Fruit fly (Drosophila melanogaster) whole organism, wandering third instar larva: ENCODE measurements around the gene Hr96.

Experiments
- Abd-B ChIP-seq: fragments of >200 bp; optimal IDR thresholded peaks from 2 replicates; lab custom pipeline; 2017; ENCODE audit warnings: missing biosample characterization, missing genetic modification characterization
- CG32264 ChIP-seq: fragments of 200-800 bp; sonication (Bioruptor generic); optimal IDR thresholded peaks from 2 replicates; lab custom pipeline; 2016; ENCODE audit warnings: missing biosample characterization, missing genetic modification characterization
- CG9705 ChIP-seq: fragments of 200-800 bp; sonication (Bioruptor generic); optimal IDR thresholded peaks from 2 replicates; lab custom pipeline; 2018; ENCODE audit warnings: missing biosample characterization, mild to moderate bottlenecking, missing genetic modification characterization
- CrebA ChIP-seq: fragments of 200-800 bp; sonication (Bioruptor generic); optimal IDR thresholded peaks from 2 replicates; lab custom pipeline; 2016; ENCODE audit warnings: missing biosample characterization, mild to moderate bottlenecking, missing genetic modification characterization, borderline replicate concordance
- Dfd ChIP-seq: fragments of >200 bp; optimal IDR thresholded peaks from 2 replicates; lab custom pipeline; 2017; ENCODE audit warnings: missing biosample characterization, missing genetic modification characterization
- Dif ChIP-seq: fragments of 200-275, 200-300 bp; sonication (Bioruptor generic); optimal IDR thresholded peaks from 2 replicates; lab custom pipeline; 2018; ENCODE audit warnings: missing biosample characterization, missing genetic modification characterization; ENCODE audit not compliant: partially characterized antibody
- GATAd ChIP-seq: sonication (Bioruptor generic); optimal IDR thresholded peaks from 2 replicates; lab custom pipeline; 2016; ENCODE audit warnings: missing biosample characterization, missing genetic modification characterization
- HLH106 ChIP-seq: fragments of 200-800 bp; optimal IDR thresholded peaks from 3 replicates; lab custom pipeline; 2019; ENCODE audit warnings: missing biosample characterization, mild to moderate bottlenecking, missing genetic modification characterization, moderate library complexity
- Hnf4 ChIP-seq: fragments of 200-800 bp; sonication (Bioruptor generic); optimal IDR thresholded peaks from 2 replicates; lab custom pipeline; 2016; ENCODE audit warnings: missing biosample characterization, mild to moderate bottlenecking, missing genetic modification characterization
- Hr78 ChIP-seq: fragments of >200 bp; optimal IDR thresholded peaks from 2 replicates; lab custom pipeline; 2017; ENCODE audit warnings: missing biosample characterization, missing genetic modification characterization
- Hr83 ChIP-seq: fragments of 200-300 bp; sonication (Bioruptor generic); optimal IDR thresholded peaks from 2 replicates; lab custom pipeline; 2016; ENCODE audit warnings: missing biosample characterization, mild to moderate bottlenecking, missing genetic modification characterization, moderate library complexity; ENCODE audit not compliant: poor library complexity, severe bottlenecking
- Jra ChIP-seq: sonication (Bioruptor generic); optimal IDR thresholded peaks from 2 replicates; lab custom pipeline; 2016; ENCODE audit warnings: missing biosample characterization, missing genetic modification characterization
- Mio ChIP-seq: sonication (Bioruptor generic); optimal IDR thresholded peaks from 2 replicates; lab custom pipeline; 2016; ENCODE audit warnings: missing biosample characterization, missing genetic modification characterization
- Myc ChIP-seq: fragments of >200 bp; optimal IDR thresholded peaks from 2 replicates; lab custom pipeline; 2017
- N ChIP-seq: fragments of >200 bp; optimal IDR thresholded peaks from 2 replicates; lab custom pipeline; 2018; ENCODE audit warnings: missing biosample characterization, missing external identifiers, missing genetic modification characterization
- OdsH ChIP-seq: fragments of 200-800 bp; sonication (Bioruptor generic); optimal IDR thresholded peaks from 2 replicates; lab custom pipeline; 2016; ENCODE audit warnings: missing biosample characterization, mild to moderate bottlenecking, missing genetic modification characterization
- Rel ChIP-seq, 2 experiments: fragments of 200-800 bp; sonication (Bioruptor generic) in 1 of 2; optimal IDR thresholded peaks; 2 replicates in 1 of 2; 3 replicates in 1 of 2; lab custom pipeline; 2016 to 2019; ENCODE audit warnings: mild to moderate bottlenecking in 2 of 2, missing biosample characterization in 2 of 2, missing genetic modification characterization in 2 of 2, moderate library complexity in 1 of 2
- Sp1 ChIP-seq: fragments of 200-800 bp; sonication (Bioruptor generic); optimal IDR thresholded peaks from 3 replicates; lab custom pipeline; 2019; ENCODE audit warnings: missing biosample characterization, mild to moderate bottlenecking, missing genetic modification characterization, moderate library complexity
- Vsx2 ChIP-seq: fragments of 200-300, 225-300 bp; sonication (Bioruptor generic); optimal IDR thresholded peaks from 2 replicates; lab custom pipeline; 2018; ENCODE audit warnings: missing biosample characterization, missing genetic modification characterization; ENCODE audit not compliant: partially characterized antibody
- br ChIP-seq: fragments of 200-800 bp; sonication (Bioruptor generic); optimal IDR thresholded peaks from 2 replicates; lab custom pipeline; 2016; ENCODE audit warnings: missing biosample characterization, missing genetic modification characterization
- brk ChIP-seq: fragments of 200-800 bp; sonication (Bioruptor generic); optimal IDR thresholded peaks from 2 replicates; lab custom pipeline; 2016; ENCODE audit warnings: missing biosample characterization, mild to moderate bottlenecking, missing genetic modification characterization
- dl ChIP-seq, 2 experiments: fragments of 175-275, 200-275 bp in 1 of 2; fragments of 200-275 bp in 1 of 2; sonication (Bioruptor generic); optimal IDR thresholded peaks; lab custom pipeline; 2018; ENCODE audit warnings: mild to moderate bottlenecking in 2 of 2, missing biosample characterization in 2 of 2, missing genetic modification characterization in 2 of 2, moderate library complexity in 2 of 2; ENCODE audit not compliant: partially characterized antibody in 2 of 2, insufficient read depth in 1 of 2
- dmrt93B ChIP-seq: fragments of 200-800 bp; sonication (Bioruptor generic); optimal IDR thresholded peaks from 2 replicates; lab custom pipeline; 2018; ENCODE audit warnings: missing biosample characterization, mild to moderate bottlenecking, missing genetic modification characterization
- dsf ChIP-seq: sonication (Bioruptor generic); optimal IDR thresholded peaks from 2 replicates; lab custom pipeline; 2016; ENCODE audit warnings: missing biosample characterization, missing genetic modification characterization, borderline replicate concordance
- ey ChIP-seq: fragments of 200-800 bp; sonication (Bioruptor generic); optimal IDR thresholded peaks from 2 replicates; lab custom pipeline; 2016; ENCODE audit warnings: missing biosample characterization, missing genetic modification characterization
- foxo ChIP-seq, 2 experiments: fragments of 200-800 bp; sonication (Bioruptor generic); optimal IDR thresholded peaks; 2 replicates in 1 of 2; 3 replicates in 1 of 2; lab custom pipeline; 2016 to 2017; ENCODE audit warnings: missing biosample characterization in 2 of 2, missing genetic modification characterization in 2 of 2
- fru ChIP-seq: fragments of 200-800 bp; sonication (Bioruptor generic); optimal IDR thresholded peaks from 3 replicates; lab custom pipeline; 2016; ENCODE audit warnings: missing biosample characterization, mild to moderate bottlenecking, missing genetic modification characterization
- h ChIP-seq: fragments of 200-800 bp; sonication (Bioruptor generic); optimal IDR thresholded peaks from 3 replicates; lab custom pipeline; 2016; ENCODE audit warnings: missing biosample characterization, mild to moderate bottlenecking, missing genetic modification characterization
- jim ChIP-seq: fragments of 175-275, 200-325 bp; sonication (Bioruptor generic); optimal IDR thresholded peaks from 2 replicates; lab custom pipeline; 2016; ENCODE audit warnings: missing biosample characterization, mild to moderate bottlenecking, missing genetic modification characterization
- lola ChIP-seq: fragments of >200 bp; optimal IDR thresholded peaks from 2 replicates; lab custom pipeline; 2017; ENCODE audit warnings: missing biosample characterization, missing genetic modification characterization
- pan ChIP-seq: fragments of >200 bp; optimal IDR thresholded peaks from 2 replicates; lab custom pipeline; 2017
- psq ChIP-seq: fragments of 200-800 bp; sonication (Bioruptor generic); optimal IDR thresholded peaks from 3 replicates; lab custom pipeline; 2017; ENCODE audit warnings: missing biosample characterization, mild to moderate bottlenecking, missing genetic modification characterization, moderate library complexity
- rgr ChIP-seq: fragments of 200-800 bp; sonication (Bioruptor generic); optimal IDR thresholded peaks from 3 replicates; lab custom pipeline; 2016; ENCODE audit warnings: missing biosample characterization, mild to moderate bottlenecking, missing genetic modification characterization
- sage ChIP-seq: fragments of 200-800 bp; sonication (Bioruptor generic); optimal IDR thresholded peaks from 2 replicates; lab custom pipeline; 2016; ENCODE audit warnings: missing biosample characterization, mild to moderate bottlenecking, missing genetic modification characterization
- sv ChIP-seq: fragments of 200-800 bp; sonication (Bioruptor generic); optimal IDR thresholded peaks from 3 replicates; lab custom pipeline; 2016; ENCODE audit warnings: missing biosample characterization, missing genetic modification characterization
- tai ChIP-seq: sonication (Bioruptor generic); optimal IDR thresholded peaks from 2 replicates; lab custom pipeline; 2016; ENCODE audit warnings: missing biosample characterization, missing genetic modification characterization
- usp ChIP-seq: fragments of >200 bp; optimal IDR thresholded peaks from 2 replicates; lab custom pipeline; 2017; ENCODE audit warnings: missing biosample characterization, missing genetic modification characterization
- woc ChIP-seq: sonication (Bioruptor generic); optimal IDR thresholded peaks from 2 replicates; lab custom pipeline; 2016; ENCODE audit warnings: missing biosample characterization, mild to moderate bottlenecking, missing genetic modification characterization

The Hr96 gene

DNA sequence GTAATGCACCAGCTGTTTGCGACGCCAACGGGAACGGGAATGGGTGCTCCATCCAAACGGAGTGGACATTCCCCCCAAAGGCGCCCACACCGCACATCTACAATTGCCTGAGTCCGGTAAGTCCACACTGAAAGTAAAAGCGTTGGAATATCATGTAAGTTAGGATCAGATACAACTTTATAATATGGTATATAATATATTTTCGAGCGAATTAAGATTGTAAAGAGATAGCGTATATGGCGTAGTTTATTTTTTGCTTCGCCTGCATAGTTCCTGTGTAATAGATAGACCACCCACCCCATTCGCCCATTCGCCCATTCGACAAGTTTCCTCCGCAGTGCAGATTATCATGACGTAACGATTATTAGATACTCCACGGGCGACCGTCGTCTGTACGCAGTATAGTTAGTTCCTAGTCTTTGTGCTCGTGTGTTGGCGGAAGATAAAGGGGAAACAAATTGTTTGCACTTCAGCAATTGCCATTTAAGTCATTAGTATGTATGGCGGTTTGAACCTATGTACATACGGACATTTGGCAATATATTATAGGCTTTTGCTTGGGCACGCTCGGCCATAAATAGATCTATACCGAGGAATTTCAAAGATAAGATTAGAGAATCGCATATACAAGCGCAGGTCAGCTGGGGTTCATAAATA lies 26.5 kb downstream of the Hr96 start:
- no peak for TF ChIP-seq Rel (GFP tag; optimal IDR thresholded peaks at IDR 0.05; lab: Kevin White, UChicago)
- TF ChIP-seq Rel (tag; optimal IDR thresholded peaks at IDR 0.05; lab: Kevin White, UChicago) = no peak
- peak; percentile 24 for TF ChIP-seq h (GFP tag; lab: Kevin White, UChicago)
- no peak for TF ChIP-seq brk
- no peak for TF ChIP-seq pan (lab: Kevin White, UChicago)
- no peak for TF ChIP-seq Hr78 (GFP tag; lab: Kevin White, UChicago)

DNA sequence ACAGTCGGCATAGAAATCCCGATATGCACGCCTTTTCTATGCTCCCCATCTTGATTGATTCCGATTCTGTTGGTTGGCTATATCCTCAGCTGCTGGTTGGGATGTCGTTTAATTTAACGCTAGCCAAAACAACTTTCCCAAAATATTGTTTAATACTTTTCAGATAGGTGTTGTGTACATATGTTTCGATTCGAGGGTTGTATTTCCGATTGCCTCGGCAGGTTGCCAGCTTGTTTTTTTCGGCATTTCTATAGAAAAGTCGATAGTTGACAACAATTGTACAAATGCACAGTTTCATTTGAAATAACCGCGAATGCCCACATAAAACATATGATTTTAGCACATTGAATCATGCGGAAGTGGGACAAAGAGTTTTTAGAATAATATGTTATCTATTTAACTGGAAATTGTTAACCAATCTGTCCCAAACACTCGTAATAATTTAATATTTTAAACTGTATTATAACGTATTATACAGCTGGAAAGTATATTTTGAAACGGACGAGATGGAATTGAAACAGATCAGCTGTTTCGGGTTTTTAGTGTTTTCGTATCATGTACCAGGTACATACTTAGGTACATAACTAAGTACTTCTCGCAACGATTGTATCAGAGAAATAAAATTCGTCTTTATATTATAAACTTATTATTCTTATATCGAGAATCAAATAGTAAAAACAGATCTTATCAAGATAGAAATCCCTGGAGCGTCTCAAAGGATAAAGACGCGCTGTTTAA lies 29.6 kb downstream of the Hr96 start, which contains the start of gene CG31109:
TSS of gene CG31109 (minus strand) at position 203 of the 738 bp plus-strand sequence.
- TF ChIP-seq N (GFP tag; lab: Kevin White, UChicago) (no peak), Jra (GFP tag; lab: Kevin White, UChicago) (no peak), CG9705 (GFP tag; lab: Kevin White, UChicago) (peak; percentile 32), fru (GFP tag; lab: Kevin White, UChicago) (no peak), GATAd (GFP tag; lab: Kevin White, UChicago) (no peak), rgr (GFP tag; lab: Kevin White, UChicago) (peak; percentile 55), psq (GFP tag; lab: Kevin White, UChicago) (no peak), sage (GFP tag; lab: Kevin White, UChicago) (no peak), dsf (no peak), jim (GFP tag; lab: Kevin White, UChicago) (no peak), woc (GFP tag; lab: Kevin White, UChicago) (peak; percentile 7), usp (GFP tag; lab: Kevin White, UChicago) (no peak), dl (GFP tag; optimal IDR thresholded peaks at IDR 0.05; lab: Kevin White, UChicago; ENCODE audit: insufficient read depth in 1 of 2, partially characterized antibody in 2 of 2) (no peak), sv (GFP tag; lab: Kevin White, UChicago) (no peak), Myc (no peak), lola (no peak), h (GFP tag; lab: Kevin White, UChicago) (peak; percentile 18), CG32264 (no peak), br (no peak), Vsx2 (GFP tag; lab: Kevin White, UChicago) (no peak), Hr83 (peak; percentile 41), brk (peak; percentile 27), pan (lab: Kevin White, UChicago) (no peak), dmrt93B (GFP tag; lab: Kevin White, UChicago) (no peak), CrebA (no peak), tai (GFP tag; lab: Kevin White, UChicago) (peak; percentile 4), HLH106 (peak; percentile 31), Abd-B (GFP tag; lab: Kevin White, UChicago) (no peak), Rel (GFP tag; optimal IDR thresholded peaks at IDR 0.05; lab: Kevin White, UChicago) (no peak), Rel (tag; optimal IDR thresholded peaks at IDR 0.05; lab: Kevin White, UChicago) (peak; percentile 2), Hr78 (GFP tag; lab: Kevin White, UChicago) (no peak), Sp1 (GFP tag; lab: Kevin White, UChicago) (no peak), foxo (GFP tag; optimal IDR thresholded peaks at IDR 0.05; lab: Kevin White, UChicago) (peak in 1 of 2 experiments; percentile 39), Dif (no peak), Dfd (no peak), Mio (GFP tag; lab: Kevin White, UChicago) (no peak), Hnf4 (GFP tag; lab: Kevin White, UChicago) (peak; percentile 46), OdsH (GFP tag; lab: Kevin White, UChicago) (no peak), ey (GFP tag; lab: Kevin White, UChicago) (no peak)
